Worm (Caenorhabditis elegans): Measurements from ENCODE around the gene asp-2.

DNA sequence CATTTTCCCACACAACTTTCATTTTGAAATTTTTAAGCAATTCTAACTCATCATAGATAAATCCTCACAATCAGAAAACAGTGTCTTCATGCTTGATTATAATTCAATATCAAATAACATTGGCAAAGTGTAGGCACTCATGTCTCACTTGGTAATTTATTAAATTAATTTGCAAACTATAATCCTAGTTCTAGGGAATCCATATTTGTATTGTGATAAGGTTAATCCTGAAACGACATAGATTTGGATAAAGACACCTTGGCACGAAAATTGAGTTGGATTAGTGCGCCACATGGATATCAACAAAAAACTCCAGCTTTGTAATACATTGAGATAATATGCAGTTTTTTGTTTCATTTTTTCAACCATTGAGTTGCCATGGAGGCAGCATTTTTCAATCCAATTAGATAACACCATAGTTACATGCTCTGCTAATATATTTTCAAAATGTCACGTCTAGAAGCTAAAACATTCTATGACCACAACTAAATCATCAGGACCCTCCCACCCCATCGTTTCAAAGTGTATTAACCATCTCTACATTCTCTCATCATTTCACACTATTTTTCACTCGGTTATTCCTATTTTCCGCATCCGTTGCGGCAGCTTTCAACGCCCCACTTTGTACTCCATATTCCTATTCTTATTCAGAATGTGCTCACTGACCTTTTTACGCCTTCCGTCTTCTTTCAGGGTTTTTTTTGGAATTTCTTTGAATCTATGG lies 19.0 kb upstream of the asp-2 start:
- TF ChIP-seq ztf-23 (GFP tag; IDR thresholded peaks at IDR 0.05) (no peak), cog-1 (tag; optimal IDR thresholded peaks at IDR 0.05) (no peak), ref-1 (GFP tag; conservative IDR thresholded peaks at IDR 0.05) (no peak), med-1 (GFP tag; optimal IDR thresholded peaks at IDR 0.05; ENCODE audit: insufficient read depth) (no peak), flt-1 (GFP tag; IDR thresholded peaks at IDR 0.05) (no peak), ztf-29 (GFP tag; IDR thresholded peaks at IDR 0.05) (no peak), klf-2 (GFP tag; conservative IDR thresholded peaks at IDR 0.05) (no peak)

Measured in whole organism, midembryonic.